Fruit fly (Drosophila melanogaster): Measurements from ENCODE around the gene CG17097.

- TF ChIP-seq Sin3A (optimal IDR thresholded peaks at IDR 0.05), result no peak
- TF ChIP-seq ttk (optimal IDR thresholded peaks at IDR 0.05), result no peak
- TF ChIP-seq insv (optimal IDR thresholded peaks at IDR 0.05), result no peak
- TF ChIP-seq Myc (optimal IDR thresholded peaks at IDR 0.05), result no peak
Measured at dm6 chr2L:10613104-10613503, 33.1 kb upstream of the CG17097 start.
